Fruit fly (Drosophila melanogaster) whole organism, wandering third instar larva: ENCODE measurements around the gene Rad17.

Experiments used
- Abd-B ChIP-seq: fragments of >200 bp; optimal IDR thresholded peaks from 2 replicates; lab custom pipeline; 2017; ENCODE audit warnings: missing biosample characterization, missing genetic modification characterization
- CG32264 ChIP-seq: fragments of 200-800 bp; sonication (Bioruptor generic); optimal IDR thresholded peaks from 2 replicates; lab custom pipeline; 2016; ENCODE audit warnings: missing biosample characterization, missing genetic modification characterization
- CG9705 ChIP-seq: fragments of 200-800 bp; sonication (Bioruptor generic); optimal IDR thresholded peaks from 2 replicates; lab custom pipeline; 2018; ENCODE audit warnings: missing biosample characterization, mild to moderate bottlenecking, missing genetic modification characterization
- CrebA ChIP-seq: fragments of 200-800 bp; sonication (Bioruptor generic); optimal IDR thresholded peaks from 2 replicates; lab custom pipeline; 2016; ENCODE audit warnings: missing biosample characterization, mild to moderate bottlenecking, missing genetic modification characterization, borderline replicate concordance
- Dfd ChIP-seq: fragments of >200 bp; optimal IDR thresholded peaks from 2 replicates; lab custom pipeline; 2017; ENCODE audit warnings: missing biosample characterization, missing genetic modification characterization
- Dif ChIP-seq: fragments of 200-275, 200-300 bp; sonication (Bioruptor generic); optimal IDR thresholded peaks from 2 replicates; lab custom pipeline; 2018; ENCODE audit warnings: missing biosample characterization, missing genetic modification characterization; ENCODE audit not compliant: partially characterized antibody
- GATAd ChIP-seq: sonication (Bioruptor generic); optimal IDR thresholded peaks from 2 replicates; lab custom pipeline; 2016; ENCODE audit warnings: missing biosample characterization, missing genetic modification characterization
- HLH106 ChIP-seq: fragments of 200-800 bp; optimal IDR thresholded peaks from 3 replicates; lab custom pipeline; 2019; ENCODE audit warnings: missing biosample characterization, mild to moderate bottlenecking, missing genetic modification characterization, moderate library complexity
- Hnf4 ChIP-seq: fragments of 200-800 bp; sonication (Bioruptor generic); optimal IDR thresholded peaks from 2 replicates; lab custom pipeline; 2016; ENCODE audit warnings: missing biosample characterization, mild to moderate bottlenecking, missing genetic modification characterization
- Hr78 ChIP-seq: fragments of >200 bp; optimal IDR thresholded peaks from 2 replicates; lab custom pipeline; 2017; ENCODE audit warnings: missing biosample characterization, missing genetic modification characterization
- Hr83 ChIP-seq: fragments of 200-300 bp; sonication (Bioruptor generic); optimal IDR thresholded peaks from 2 replicates; lab custom pipeline; 2016; ENCODE audit warnings: missing biosample characterization, mild to moderate bottlenecking, missing genetic modification characterization, moderate library complexity; ENCODE audit not compliant: poor library complexity, severe bottlenecking
- Jra ChIP-seq: sonication (Bioruptor generic); optimal IDR thresholded peaks from 2 replicates; lab custom pipeline; 2016; ENCODE audit warnings: missing biosample characterization, missing genetic modification characterization
- Mio ChIP-seq: sonication (Bioruptor generic); optimal IDR thresholded peaks from 2 replicates; lab custom pipeline; 2016; ENCODE audit warnings: missing biosample characterization, missing genetic modification characterization
- Myc ChIP-seq: fragments of >200 bp; optimal IDR thresholded peaks from 2 replicates; lab custom pipeline; 2017
- N ChIP-seq: fragments of >200 bp; optimal IDR thresholded peaks from 2 replicates; lab custom pipeline; 2018; ENCODE audit warnings: missing biosample characterization, missing external identifiers, missing genetic modification characterization
- OdsH ChIP-seq: fragments of 200-800 bp; sonication (Bioruptor generic); optimal IDR thresholded peaks from 2 replicates; lab custom pipeline; 2016; ENCODE audit warnings: missing biosample characterization, mild to moderate bottlenecking, missing genetic modification characterization
- Rel ChIP-seq, 2 experiments: fragments of 200-800 bp; sonication (Bioruptor generic) in 1 of 2; optimal IDR thresholded peaks; 2 replicates in 1 of 2; 3 replicates in 1 of 2; lab custom pipeline; 2016 to 2019; ENCODE audit warnings: mild to moderate bottlenecking in 2 of 2, missing biosample characterization in 2 of 2, missing genetic modification characterization in 2 of 2, moderate library complexity in 1 of 2
- Sp1 ChIP-seq: fragments of 200-800 bp; sonication (Bioruptor generic); optimal IDR thresholded peaks from 3 replicates; lab custom pipeline; 2019; ENCODE audit warnings: missing biosample characterization, mild to moderate bottlenecking, missing genetic modification characterization, moderate library complexity
- Vsx2 ChIP-seq: fragments of 200-300, 225-300 bp; sonication (Bioruptor generic); optimal IDR thresholded peaks from 2 replicates; lab custom pipeline; 2018; ENCODE audit warnings: missing biosample characterization, missing genetic modification characterization; ENCODE audit not compliant: partially characterized antibody
- br ChIP-seq: fragments of 200-800 bp; sonication (Bioruptor generic); optimal IDR thresholded peaks from 2 replicates; lab custom pipeline; 2016; ENCODE audit warnings: missing biosample characterization, missing genetic modification characterization
- brk ChIP-seq: fragments of 200-800 bp; sonication (Bioruptor generic); optimal IDR thresholded peaks from 2 replicates; lab custom pipeline; 2016; ENCODE audit warnings: missing biosample characterization, mild to moderate bottlenecking, missing genetic modification characterization
- dl ChIP-seq, 2 experiments: fragments of 175-275, 200-275 bp in 1 of 2; fragments of 200-275 bp in 1 of 2; sonication (Bioruptor generic); optimal IDR thresholded peaks; lab custom pipeline; 2018; ENCODE audit warnings: mild to moderate bottlenecking in 2 of 2, missing biosample characterization in 2 of 2, missing genetic modification characterization in 2 of 2, moderate library complexity in 2 of 2; ENCODE audit not compliant: partially characterized antibody in 2 of 2, insufficient read depth in 1 of 2
- dmrt93B ChIP-seq: fragments of 200-800 bp; sonication (Bioruptor generic); optimal IDR thresholded peaks from 2 replicates; lab custom pipeline; 2018; ENCODE audit warnings: missing biosample characterization, mild to moderate bottlenecking, missing genetic modification characterization
- dsf ChIP-seq: sonication (Bioruptor generic); optimal IDR thresholded peaks from 2 replicates; lab custom pipeline; 2016; ENCODE audit warnings: missing biosample characterization, missing genetic modification characterization, borderline replicate concordance
- ey ChIP-seq: fragments of 200-800 bp; sonication (Bioruptor generic); optimal IDR thresholded peaks from 2 replicates; lab custom pipeline; 2016; ENCODE audit warnings: missing biosample characterization, missing genetic modification characterization
- foxo ChIP-seq, 2 experiments: fragments of 200-800 bp; sonication (Bioruptor generic); optimal IDR thresholded peaks; 2 replicates in 1 of 2; 3 replicates in 1 of 2; lab custom pipeline; 2016 to 2017; ENCODE audit warnings: missing biosample characterization in 2 of 2, missing genetic modification characterization in 2 of 2
- fru ChIP-seq: fragments of 200-800 bp; sonication (Bioruptor generic); optimal IDR thresholded peaks from 3 replicates; lab custom pipeline; 2016; ENCODE audit warnings: missing biosample characterization, mild to moderate bottlenecking, missing genetic modification characterization
- h ChIP-seq: fragments of 200-800 bp; sonication (Bioruptor generic); optimal IDR thresholded peaks from 3 replicates; lab custom pipeline; 2016; ENCODE audit warnings: missing biosample characterization, mild to moderate bottlenecking, missing genetic modification characterization
- jim ChIP-seq: fragments of 175-275, 200-325 bp; sonication (Bioruptor generic); optimal IDR thresholded peaks from 2 replicates; lab custom pipeline; 2016; ENCODE audit warnings: missing biosample characterization, mild to moderate bottlenecking, missing genetic modification characterization
- lola ChIP-seq: fragments of >200 bp; optimal IDR thresholded peaks from 2 replicates; lab custom pipeline; 2017; ENCODE audit warnings: missing biosample characterization, missing genetic modification characterization
- pan ChIP-seq: fragments of >200 bp; optimal IDR thresholded peaks from 2 replicates; lab custom pipeline; 2017
- psq ChIP-seq: fragments of 200-800 bp; sonication (Bioruptor generic); optimal IDR thresholded peaks from 3 replicates; lab custom pipeline; 2017; ENCODE audit warnings: missing biosample characterization, mild to moderate bottlenecking, missing genetic modification characterization, moderate library complexity
- rgr ChIP-seq: fragments of 200-800 bp; sonication (Bioruptor generic); optimal IDR thresholded peaks from 3 replicates; lab custom pipeline; 2016; ENCODE audit warnings: missing biosample characterization, mild to moderate bottlenecking, missing genetic modification characterization
- sage ChIP-seq: fragments of 200-800 bp; sonication (Bioruptor generic); optimal IDR thresholded peaks from 2 replicates; lab custom pipeline; 2016; ENCODE audit warnings: missing biosample characterization, mild to moderate bottlenecking, missing genetic modification characterization
- tai ChIP-seq: sonication (Bioruptor generic); optimal IDR thresholded peaks from 2 replicates; lab custom pipeline; 2016; ENCODE audit warnings: missing biosample characterization, missing genetic modification characterization
- usp ChIP-seq: fragments of >200 bp; optimal IDR thresholded peaks from 2 replicates; lab custom pipeline; 2017; ENCODE audit warnings: missing biosample characterization, missing genetic modification characterization
- woc ChIP-seq: sonication (Bioruptor generic); optimal IDR thresholded peaks from 2 replicates; lab custom pipeline; 2016; ENCODE audit warnings: missing biosample characterization, mild to moderate bottlenecking, missing genetic modification characterization

The Rad17 gene

dm6 chr3R:14687296-14687695, 24.3 kb upstream of the Rad17 start:
- TF ChIP-seq OdsH (no peak), dmrt93B (GFP tag; lab: Kevin White, UChicago) (no peak), rgr (no peak), Dif (GFP tag; lab: Kevin White, UChicago) (no peak), Abd-B (no peak), pan (no peak), Hr78 (no peak), Dfd (no peak), br (GFP tag; lab: Kevin White, UChicago) (no peak)
- TF ChIP-seq, all 38 proteins: peak for 0

DNA sequence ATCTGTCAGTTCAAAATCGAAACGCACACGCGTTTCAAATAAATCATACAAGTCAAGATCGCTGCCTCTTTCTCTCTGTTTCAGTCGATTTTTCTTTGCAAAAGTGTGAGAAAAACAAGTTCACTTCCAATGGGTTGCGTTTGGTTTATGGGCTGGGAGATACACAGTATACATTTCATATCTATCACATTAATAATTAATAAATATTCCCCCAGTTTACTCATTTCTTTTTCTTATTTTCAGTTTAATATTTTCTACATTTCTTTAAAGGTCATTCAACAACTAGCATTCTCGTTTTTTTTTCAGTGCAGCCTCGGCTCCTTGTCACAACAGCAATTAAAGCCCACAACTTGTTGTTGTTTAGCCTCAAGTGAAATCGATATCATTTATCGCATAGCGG, 20.9 kb upstream of the Rad17 start:
- TF ChIP-seq brk (GFP tag; lab: Kevin White, UChicago) (no peak), foxo (GFP tag; optimal IDR thresholded peaks at IDR 0.05; lab: Kevin White, UChicago) (peak in 1 of 2 experiments; percentile 56), dmrt93B (GFP tag; lab: Kevin White, UChicago) (no peak), sage (no peak), ey (GFP tag; lab: Kevin White, UChicago) (peak; percentile 4), N (GFP tag; lab: Kevin White, UChicago) (no peak), h (GFP tag; lab: Kevin White, UChicago) (peak; percentile 56), rgr (peak; percentile 22), Sp1 (GFP tag; lab: Kevin White, UChicago) (peak; percentile 40), Hnf4 (peak; percentile 8), Dif (GFP tag; lab: Kevin White, UChicago) (no peak), GATAd (no peak), jim (GFP tag; lab: Kevin White, UChicago) (no peak), Myc (no peak), Hr78 (no peak), tai (no peak), Jra (no peak), Mio (GFP tag; lab: Kevin White, UChicago) (no peak), Rel (GFP tag; optimal IDR thresholded peaks at IDR 0.05; lab: Kevin White, UChicago) (no peak), Rel (tag; optimal IDR thresholded peaks at IDR 0.05; lab: Kevin White, UChicago) (no peak), OdsH (peak; percentile 35), HLH106 (tag; lab: Kevin White, UChicago) (peak; percentile 19), Vsx2 (GFP tag; lab: Kevin White, UChicago) (no peak), lola (GFP tag; lab: Kevin White, UChicago) (no peak), CG9705 (GFP tag; lab: Kevin White, UChicago) (no peak), psq (GFP tag; lab: Kevin White, UChicago) (peak; percentile 33), dsf (GFP tag; lab: Kevin White, UChicago) (no peak), pan (no peak), CrebA (GFP tag; lab: Kevin White, UChicago) (no peak), Hr83 (GFP tag; lab: Kevin White, UChicago) (no peak), fru (GFP tag; lab: Kevin White, UChicago) (peak; percentile 49), Dfd (no peak), br (GFP tag; lab: Kevin White, UChicago) (peak; percentile 9), CG32264 (GFP tag; lab: Kevin White, UChicago) (peak; percentile 20), woc (GFP tag; lab: Kevin White, UChicago) (peak; percentile 3), dl (GFP tag; optimal IDR thresholded peaks at IDR 0.05; lab: Kevin White, UChicago; ENCODE audit: insufficient read depth in 1 of 2, partially characterized antibody in 2 of 2) (no peak)

DNA sequence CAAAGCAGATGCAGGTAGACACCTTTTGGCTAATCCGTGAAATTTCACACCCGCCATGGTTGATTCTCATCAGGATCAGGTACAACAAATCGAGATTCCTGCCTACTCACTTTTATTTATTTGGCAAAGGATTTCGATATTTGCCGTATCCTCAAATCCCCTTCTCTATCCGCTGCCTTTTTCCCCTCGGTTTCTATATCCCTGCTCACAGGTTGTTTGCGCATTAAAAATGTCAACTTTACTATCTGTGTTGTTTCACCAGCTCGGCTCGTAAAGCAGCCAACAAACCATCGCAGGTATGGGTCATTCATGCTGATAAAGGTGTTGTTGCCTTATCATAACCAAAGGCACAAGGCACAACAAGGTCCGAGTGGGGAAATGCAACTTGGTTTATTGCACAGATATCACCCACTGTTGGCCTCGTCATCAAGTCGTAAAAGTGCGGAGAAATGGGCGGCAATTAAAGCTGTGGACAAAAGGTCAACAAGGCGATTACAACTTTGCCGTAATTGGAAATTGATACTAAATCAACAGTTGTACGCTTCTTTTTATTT, 17.2 kb upstream of the Rad17 start:
- TF ChIP-seq Hr83 (GFP tag; lab: Kevin White, UChicago) (peak; percentile 43), Myc (no peak), Hr78 (no peak), Mio (GFP tag; lab: Kevin White, UChicago) (no peak), CG9705 (GFP tag; lab: Kevin White, UChicago) (no peak), lola (GFP tag; lab: Kevin White, UChicago) (no peak), jim (GFP tag; lab: Kevin White, UChicago) (no peak), usp (GFP tag; lab: Kevin White, UChicago) (no peak), HLH106 (tag; lab: Kevin White, UChicago) (peak; percentile 10), pan (no peak), Sp1 (GFP tag; lab: Kevin White, UChicago) (peak; percentile 47), Rel (GFP tag; optimal IDR thresholded peaks at IDR 0.05; lab: Kevin White, UChicago) (no peak), Rel (tag; optimal IDR thresholded peaks at IDR 0.05; lab: Kevin White, UChicago) (peak; percentile 20), dl (GFP tag; optimal IDR thresholded peaks at IDR 0.05; lab: Kevin White, UChicago; ENCODE audit: insufficient read depth in 1 of 2, partially characterized antibody in 2 of 2) (no peak), h (GFP tag; lab: Kevin White, UChicago) (peak; percentile 48), br (GFP tag; lab: Kevin White, UChicago) (peak; percentile 17), foxo (GFP tag; optimal IDR thresholded peaks at IDR 0.05; lab: Kevin White, UChicago) (no peak), sage (no peak), rgr (peak; percentile 29), GATAd (no peak), CrebA (GFP tag; lab: Kevin White, UChicago) (peak; percentile 29), N (GFP tag; lab: Kevin White, UChicago) (no peak), brk (GFP tag; lab: Kevin White, UChicago) (no peak), Vsx2 (GFP tag; lab: Kevin White, UChicago) (no peak), OdsH (peak; percentile 13), fru (GFP tag; lab: Kevin White, UChicago) (peak; percentile 14), CG32264 (GFP tag; lab: Kevin White, UChicago) (no peak), Hnf4 (no peak), ey (GFP tag; lab: Kevin White, UChicago) (no peak)
